Fruit fly (Drosophila melanogaster) whole organism, pupa: Measurements from ENCODE around the gene koko.

Experiments used
- CG14655 ChIP-seq: fragments of 200-800 bp; sonication (Bioruptor generic); optimal IDR thresholded peaks from 3 replicates; lab custom pipeline; 2017; ENCODE audit warnings: mild to moderate bottlenecking, missing biosample characterization, missing genetic modification reagents, missing genetic modification characterization
- CG17806 ChIP-seq: fragments of 200-800 bp; sonication (Bioruptor generic); optimal IDR thresholded peaks from 2 replicates; lab custom pipeline; 2018; ENCODE audit warnings: missing biosample characterization, mild to moderate bottlenecking, missing genetic modification characterization, moderate library complexity
- CG4496 ChIP-seq: fragments of 200-800 bp; sonication (Bioruptor generic); IDR thresholded peaks from 3 replicates; pipeline ENCODE4 v1.3.6; 2022; ENCODE audit warnings: missing biosample characterization, missing genetic modification characterization
- CG8159 ChIP-seq: fragments of 200-800 bp; sonication (Bioruptor generic); optimal IDR thresholded peaks from 3 replicates; lab custom pipeline; 2018; ENCODE audit warnings: missing biosample characterization, mild to moderate bottlenecking, missing genetic modification characterization, moderate library complexity
- CG9948 ChIP-seq: fragments of 200-800 bp; sonication (Bioruptor generic); optimal IDR thresholded peaks from 2 replicates; lab custom pipeline; 2018; ENCODE audit warnings: missing biosample characterization, mild to moderate bottlenecking, missing genetic modification characterization, moderate library complexity
- EcR ChIP-seq: fragments of 200-800 bp; sonication (Bioruptor generic); optimal IDR thresholded peaks from 3 replicates; lab custom pipeline; 2019; ENCODE audit warnings: missing biosample characterization, missing genetic modification characterization, mild to moderate bottlenecking, moderate library complexity, missing genetic modification reagents
- Pif1A ChIP-seq: fragments of 200-800 bp; sonication (Bioruptor generic); optimal IDR thresholded peaks from 3 replicates; lab custom pipeline; 2016; ENCODE audit warnings: missing biosample characterization, missing genetic modification characterization
- rn ChIP-seq: fragments of 200-800 bp; sonication (Bioruptor generic); IDR thresholded peaks from 2 replicates; pipeline ENCODE4 v1.3.6; 2022; ENCODE audit warnings: missing biosample characterization, missing genetic modification characterization

dm6 chr3R:18448059-18448979 lies 45.5 kb downstream of the koko start:
- TF ChIP-seq CG4496 (GFP tag; lab: Robert Waterston, UW), result peak; percentile 68
- no peak for TF ChIP-seq CG8159
- TF ChIP-seq Pif1A (GFP tag; lab: Kevin White, UChicago), result peak; percentile 29
- no peak for TF ChIP-seq EcR (GFP tag; lab: Kevin White, UChicago)
- TF ChIP-seq rn (GFP tag; lab: Robert Waterston, UW), result 0 out of 2 replicates have a peak, but pooled peaks have one; percentile 11
- no peak for TF ChIP-seq CG9948 (tag; lab: Kevin White, UChicago)
- peak; percentile 51 for TF ChIP-seq CG14655 (GFP tag; lab: Kevin White, UChicago)
- TF ChIP-seq CG17806 (tag; lab: Kevin White, UChicago), result no peak
